Worm (Caenorhabditis elegans) whole organism, midembryonic: Measurements from ENCODE around the gene rfs-1.

ENCODE experiments used
- T22C8.4 ChIP-seq: fragments of 200-800 bp; sonication (Bioruptor generic); IDR thresholded peaks from 2 replicates; pipeline ENCODE4 v1.3.6; 2022; ENCODE audit warnings: missing genetic modification characterization, missing compliant biosample characterization
- cog-1 ChIP-seq: sonication (generic microtip); optimal IDR thresholded peaks from 2 replicates; lab custom pipeline; 2016; ENCODE audit warnings: missing genetic modification characterization, missing compliant biosample characterization
- flt-1 ChIP-seq: fragments of 200-800 bp; sonication (Bioruptor generic); IDR thresholded peaks from 2 replicates; pipeline ENCODE4 v1.3.6; 2022; ENCODE audit warnings: missing genetic modification characterization, missing compliant biosample characterization
- klf-2 ChIP-seq: fragments of 200-800 bp; sonication (Bioruptor generic); conservative IDR thresholded peaks from 2 replicates; pipeline ENCODE4 v1.3.6; 2022; ENCODE audit warnings: missing genetic modification reagents, missing genetic modification characterization, missing compliant biosample characterization
- med-1 ChIP-seq: sonication (generic microtip); optimal IDR thresholded peaks from 2 replicates; lab custom pipeline; 2017; ENCODE audit warnings: missing genetic modification characterization, mild to moderate bottlenecking, missing compliant biosample characterization, antibody characterized with exemption, missing genetic modification reagents; ENCODE audit not compliant: insufficient read depth
- ref-1 ChIP-seq: fragments of 200-800 bp; sonication (Bioruptor generic); conservative IDR thresholded peaks from 2 replicates; pipeline ENCODE4 v1.3.6; 2022; ENCODE audit warnings: missing genetic modification reagents, missing genetic modification characterization, missing compliant biosample characterization
- tab-1 ChIP-seq: fragments of 200-800 bp; sonication (Bioruptor generic); IDR thresholded peaks from 2 replicates; pipeline ENCODE4 v1.3.6; 2022; ENCODE audit warnings: missing genetic modification characterization, missing compliant biosample characterization
- ztf-23 ChIP-seq: fragments of 200-800 bp; sonication (Bioruptor generic); IDR thresholded peaks from 2 replicates; pipeline ENCODE4 v1.3.6; 2022; ENCODE audit warnings: missing genetic modification reagents, missing genetic modification characterization, missing compliant biosample characterization
- ztf-29 ChIP-seq: fragments of 200-800 bp; sonication (Bioruptor generic); IDR thresholded peaks from 2 replicates; pipeline ENCODE4 v1.3.6; 2022; ENCODE audit warnings: missing genetic modification reagents, missing genetic modification characterization, missing compliant biosample characterization

Gene rfs-1

DNA sequence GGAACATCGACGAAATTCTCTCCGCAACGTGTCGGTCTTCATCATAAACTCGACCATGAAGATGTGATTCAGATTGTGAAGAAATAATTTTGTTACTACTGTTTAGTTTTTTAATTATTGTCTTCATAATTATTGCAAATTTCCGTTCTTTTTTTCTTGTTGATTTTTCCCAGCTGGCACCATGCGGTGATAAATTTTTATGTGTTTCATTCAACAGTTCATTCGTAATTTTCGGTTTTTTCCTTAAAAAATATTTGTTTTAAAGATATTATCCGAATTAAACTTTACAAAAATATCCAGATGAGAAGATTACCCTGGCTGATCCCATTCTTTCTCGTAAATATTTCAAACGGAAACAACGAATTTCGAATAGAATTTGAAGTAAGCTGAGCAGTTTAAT is 20.8 kb downstream of the rfs-1 start, which contains the start of gene C02F5.13:
C02F5.13 (plus strand) TSS at position 301 of the 400 bp plus-strand sequence.
- TF ChIP-seq med-1 (GFP tag; lab: Kevin White, UChicago) (no peak), cog-1 (tag; lab: Kevin White, UChicago) (no peak), tab-1 (GFP tag; lab: Robert Waterston, UW) (no peak), ztf-29 (GFP tag; lab: Robert Waterston, UW) (no peak), ref-1 (GFP tag; lab: Robert Waterston, UW) (no peak), klf-2 (GFP tag; lab: Robert Waterston, UW) (no peak), T22C8.4 (no peak), ztf-23 (no peak), flt-1 (GFP tag; lab: Robert Waterston, UW) (no peak)

DNA sequence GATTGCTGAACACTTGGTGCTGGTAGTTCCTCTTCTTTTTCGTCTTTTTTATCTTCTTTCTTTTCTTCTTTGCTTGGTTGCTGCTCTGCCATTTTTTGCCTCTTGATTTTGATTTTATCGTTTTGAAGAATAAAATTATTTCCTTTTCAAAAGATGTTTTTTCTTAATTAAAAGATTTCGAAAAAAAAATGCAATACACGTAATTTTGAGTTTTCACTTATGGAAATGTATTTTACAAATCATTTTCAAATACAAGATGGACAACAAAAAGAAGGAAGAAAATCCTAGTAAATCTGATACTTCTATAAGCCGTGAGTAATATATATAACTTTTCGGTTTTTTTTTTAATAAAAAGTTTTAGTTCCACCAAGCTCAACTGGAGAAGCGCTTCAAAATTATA is 23.1 kb downstream of the rfs-1 start, which contains the start of the genes C02F5.10 and C02F5.2:
C02F5.10 (minus strand) TSS at position 101 of the 400 bp plus-strand sequence.
C02F5.2 (plus strand) TSS at position 239 of the 400 bp plus-strand sequence.
- TF ChIP-seq ref-1 (GFP tag; lab: Robert Waterston, UW) (no peak), flt-1 (GFP tag; lab: Robert Waterston, UW) (no peak), tab-1 (GFP tag; lab: Robert Waterston, UW) (no peak), T22C8.4 (no peak), cog-1 (tag; lab: Kevin White, UChicago) (no peak), klf-2 (GFP tag; lab: Robert Waterston, UW) (no peak), ztf-23 (no peak), med-1 (GFP tag; lab: Kevin White, UChicago) (no peak), ztf-29 (GFP tag; lab: Robert Waterston, UW) (no peak)

DNA sequence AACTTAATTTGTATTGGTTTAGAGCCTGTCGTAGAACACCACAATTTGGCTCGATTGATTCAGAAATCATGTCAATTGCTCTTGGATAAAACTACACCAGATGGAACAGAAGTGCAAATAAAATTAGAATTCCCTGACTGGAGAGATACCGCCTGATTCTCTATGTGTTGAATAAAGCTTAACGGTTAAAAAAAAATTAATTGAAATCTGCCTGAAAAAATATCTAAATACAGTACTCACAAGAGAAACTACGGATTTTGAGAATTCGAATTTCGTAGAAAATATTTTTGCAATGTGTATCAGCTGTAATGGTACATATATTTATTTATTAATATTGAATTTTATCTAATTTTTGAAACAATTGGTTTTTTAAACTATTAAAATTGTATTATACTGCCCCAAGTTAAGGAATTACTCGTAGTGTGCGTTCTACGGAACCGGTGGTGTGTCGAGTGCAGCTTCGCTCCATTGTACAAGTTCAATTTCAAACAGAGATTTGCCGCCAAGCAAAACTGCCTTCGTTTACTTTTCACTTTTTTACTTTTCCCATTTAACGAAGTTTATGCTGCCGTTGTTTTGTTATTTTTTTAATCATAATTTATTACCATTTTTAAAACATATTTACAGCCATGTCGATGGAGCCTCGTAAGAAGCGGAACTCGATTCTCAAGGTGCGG is 23.9 kb downstream of the rfs-1 start, which contains the start of gene knl-1:
knl-1 (plus strand) TSS at position 626 of the 677 bp plus-strand sequence.
- TF ChIP-seq flt-1 (GFP tag; lab: Robert Waterston, UW) (0 out of 2 replicates have a peak, but pooled peaks have one; percentile 33), ztf-23 (peak; percentile 73), T22C8.4 (no peak)

DNA sequence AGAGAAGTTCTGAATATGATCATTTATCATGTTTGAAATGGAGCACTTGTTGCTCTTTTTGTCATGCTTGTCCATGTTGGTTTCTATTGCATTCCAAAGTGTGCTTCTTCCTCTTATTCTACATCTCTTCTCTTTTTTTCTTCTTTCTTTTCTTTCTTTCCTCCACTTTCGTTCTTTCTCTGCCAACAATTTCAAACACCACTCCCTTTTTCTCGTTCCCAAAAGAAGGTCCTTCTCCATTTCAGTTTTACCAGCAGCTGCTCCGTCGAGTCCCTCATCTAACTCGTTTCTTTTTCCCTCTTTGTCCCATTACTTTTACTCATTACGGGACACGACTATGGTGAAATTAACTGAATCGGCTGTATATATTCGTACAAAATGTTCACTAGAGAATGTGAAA is 28.7 kb downstream of the rfs-1 start, which contains the start of gene F09G8.5:
F09G8.5 (plus strand) TSS at position 38 of the 400 bp plus-strand sequence.
- no peak for TF ChIP-seq T22C8.4
- no peak for TF ChIP-seq tab-1 (GFP tag; lab: Robert Waterston, UW)
- TF ChIP-seq klf-2 (GFP tag; lab: Robert Waterston, UW), result no peak
- TF ChIP-seq flt-1 (GFP tag; lab: Robert Waterston, UW), result no peak
- no peak for TF ChIP-seq med-1 (GFP tag; lab: Kevin White, UChicago)
- no peak for TF ChIP-seq ref-1 (GFP tag; lab: Robert Waterston, UW)
- no peak for TF ChIP-seq ztf-23
- no peak for TF ChIP-seq ztf-29 (GFP tag; lab: Robert Waterston, UW)
- no peak for TF ChIP-seq cog-1 (tag; lab: Kevin White, UChicago)

DNA sequence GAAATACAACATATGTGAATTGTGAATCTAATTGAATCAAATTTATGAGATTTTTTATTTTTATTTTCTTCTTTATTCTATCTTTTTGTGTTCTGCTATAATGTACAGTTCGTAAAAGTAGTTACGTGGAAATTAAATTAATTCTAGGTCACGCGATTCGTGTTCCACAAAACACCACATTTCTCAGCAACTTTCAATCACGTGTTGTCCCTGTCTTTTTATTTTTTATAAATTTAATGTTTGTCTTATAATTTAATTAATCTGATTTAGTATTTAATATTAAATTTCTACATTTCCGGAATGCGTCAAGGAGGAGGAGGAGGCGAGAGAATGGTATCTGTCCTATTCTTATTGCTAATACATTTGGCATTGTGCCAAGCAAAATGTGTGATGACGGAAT is 31.8 kb downstream of the rfs-1 start, which contains the start of gene ncr-2:
ncr-2 (plus strand) TSS at position 301 of the 400 bp plus-strand sequence.
- TF ChIP-seq T22C8.4 (no peak), cog-1 (tag; lab: Kevin White, UChicago) (no peak), ref-1 (GFP tag; lab: Robert Waterston, UW) (no peak), tab-1 (GFP tag; lab: Robert Waterston, UW) (no peak), klf-2 (GFP tag; lab: Robert Waterston, UW) (no peak), ztf-29 (GFP tag; lab: Robert Waterston, UW) (no peak), med-1 (GFP tag; lab: Kevin White, UChicago) (no peak), ztf-23 (no peak), flt-1 (GFP tag; lab: Robert Waterston, UW) (no peak)

DNA sequence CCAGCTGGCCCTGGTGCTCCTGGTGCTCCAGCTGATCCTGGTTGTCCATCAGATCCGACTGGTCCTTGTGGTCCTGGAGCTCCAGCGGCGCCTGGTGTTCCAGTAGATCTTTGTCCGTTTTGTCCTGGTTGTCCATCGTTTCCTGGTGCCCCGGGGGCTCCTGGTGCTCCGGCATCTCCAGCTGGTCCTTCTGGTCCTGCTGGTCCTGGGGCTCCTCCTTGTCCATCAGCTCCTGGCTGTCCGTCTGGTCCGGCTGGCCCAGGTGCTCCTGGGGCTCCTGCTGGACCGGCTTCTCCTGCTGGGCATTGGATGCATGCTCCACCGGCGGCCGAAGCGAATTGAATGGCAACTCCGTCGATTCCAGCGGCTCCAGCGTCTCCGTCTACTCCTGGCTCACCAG is 36.3 kb downstream of the rfs-1 start:
- no peak for TF ChIP-seq T22C8.4

DNA sequence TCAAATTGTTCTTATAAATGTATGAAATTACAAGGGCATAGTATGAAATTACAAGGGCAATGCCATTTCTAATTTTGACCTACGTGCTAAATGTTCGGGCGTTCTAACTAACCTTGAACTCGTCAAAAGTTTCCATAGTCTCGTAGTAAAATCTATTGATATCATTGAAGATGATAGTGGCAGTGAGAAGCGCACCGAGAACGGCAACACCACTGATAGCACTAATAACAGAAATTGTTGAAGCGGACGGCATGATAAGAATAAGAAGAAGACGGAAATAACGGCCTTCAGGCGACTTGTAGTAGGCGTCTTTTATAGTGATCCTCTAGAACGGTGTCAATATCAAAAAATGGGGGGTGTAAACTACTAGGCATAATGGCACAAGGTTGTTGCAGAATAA is 37.1 kb downstream of the rfs-1 start, which contains the start of gene col-91:
col-91 (minus strand) TSS at position 288 of the 400 bp plus-strand sequence.
- no peak for TF ChIP-seq flt-1 (GFP tag; lab: Robert Waterston, UW)

DNA sequence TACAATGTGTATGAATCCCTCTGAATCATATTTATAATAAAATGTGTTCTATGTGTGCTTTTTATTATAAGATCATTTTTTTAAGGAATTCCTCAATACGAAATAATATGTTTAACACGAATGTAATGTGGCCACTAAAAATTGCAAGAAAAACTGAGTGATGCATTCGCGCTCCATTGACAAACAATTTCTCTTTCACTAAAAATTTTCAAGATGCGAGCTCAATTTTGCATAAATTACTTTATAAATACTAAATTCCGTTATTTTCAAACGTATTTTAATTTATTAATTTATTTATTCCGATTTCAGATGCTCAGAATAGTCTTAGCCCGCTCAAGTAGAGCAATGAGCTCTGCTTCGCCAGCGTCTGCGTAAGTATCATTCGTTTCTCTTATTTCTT is 39.5 kb downstream of the rfs-1 start, which contains the start of gene mrps-9:
mrps-9 (plus strand) TSS at position 310 of the 400 bp plus-strand sequence.
- TF ChIP-seq med-1 (GFP tag; lab: Kevin White, UChicago) (no peak), cog-1 (tag; lab: Kevin White, UChicago) (no peak), ref-1 (GFP tag; lab: Robert Waterston, UW) (no peak), ztf-23 (no peak), flt-1 (GFP tag; lab: Robert Waterston, UW) (0 out of 2 replicates have a peak, but pooled peaks have one; percentile 23), klf-2 (GFP tag; lab: Robert Waterston, UW) (no peak), ztf-29 (GFP tag; lab: Robert Waterston, UW) (no peak)

DNA sequence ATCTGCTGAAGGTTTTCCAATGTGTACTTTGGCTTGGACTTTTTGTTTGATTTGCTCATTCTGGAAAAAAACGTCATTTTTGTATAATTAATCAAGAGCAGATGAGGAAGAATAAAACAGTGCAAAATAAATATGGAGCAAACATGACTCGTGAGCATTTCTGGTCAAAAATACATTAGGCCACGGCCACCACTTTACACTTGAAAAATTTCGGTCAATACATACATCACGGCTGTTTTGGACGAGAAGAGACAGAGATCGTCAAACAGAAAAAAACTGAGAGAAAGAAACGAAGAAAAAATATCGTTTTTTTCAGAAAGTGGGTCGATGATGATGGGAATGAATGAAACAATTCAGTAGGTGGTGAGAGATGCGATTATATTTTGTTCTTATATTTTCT is 42.0 kb downstream of the rfs-1 start, which contains the start of the genes F09G8.7 and crn-7:
F09G8.7 (minus strand) TSS at position 60 of the 400 bp plus-strand sequence.
crn-7 (plus strand) TSS at position 236 of the 400 bp plus-strand sequence.
- no peak for TF ChIP-seq tab-1 (GFP tag; lab: Robert Waterston, UW)
- no peak for TF ChIP-seq ref-1 (GFP tag; lab: Robert Waterston, UW)
- no peak for TF ChIP-seq ztf-23
- TF ChIP-seq med-1 (GFP tag; lab: Kevin White, UChicago), result no peak
